Fruit fly (Drosophila melanogaster): Measurements from ENCODE around the gene loaf.

- TF ChIP-seq psq (optimal IDR thresholded peaks at IDR 0.05): no peak
- TF ChIP-seq h (optimal IDR thresholded peaks at IDR 0.05): no peak
- TF ChIP-seq ttk (optimal IDR thresholded peaks at IDR 0.05): no peak
- no peak for TF ChIP-seq Myc (optimal IDR thresholded peaks at IDR 0.05)
- TF ChIP-seq Sin3A (optimal IDR thresholded peaks at IDR 0.05): no peak
- TF ChIP-seq insv (optimal IDR thresholded peaks at IDR 0.05): no peak
Measured at dm6 chr3L:11772608-11773017, 6.6 kb upstream of the loaf start.
